Worm (Caenorhabditis elegans): ENCODE data around the gene npr-39.

npr-39 gene

ce11 chrV:10081636-10082035 lies 14.8 kb downstream of the npr-39 start, which contains the start of gene nhr-205:
nhr-205 (minus strand) TSS chrV:10081776.
- no peak for TF ChIP-seq dao-5 (tag; optimal IDR thresholded peaks at IDR 0.05)
- no peak for TF ChIP-seq him-1 (tag; optimal IDR thresholded peaks at IDR 0.05)
- no peak for TF ChIP-seq W03F9.2 (tag; optimal IDR thresholded peaks at IDR 0.05)

- no peak for TF ChIP-seq him-1 (tag; optimal IDR thresholded peaks at IDR 0.05)
- no peak for TF ChIP-seq W03F9.2 (tag; optimal IDR thresholded peaks at IDR 0.05)
- TF ChIP-seq dao-5 (tag; optimal IDR thresholded peaks at IDR 0.05) = no peak
Measured at ce11 chrV:10083999-10084468, 17.2 kb downstream of the npr-39 start, which contains the start of gene nhr-12. nhr-12 (minus strand) TSS chrV:10084049.

- no peak for TF ChIP-seq him-1 (tag; optimal IDR thresholded peaks at IDR 0.05)
- TF ChIP-seq dao-5 (tag; optimal IDR thresholded peaks at IDR 0.05) = no peak
- no peak for TF ChIP-seq W03F9.2 (tag; optimal IDR thresholded peaks at IDR 0.05)
Measured at ce11 chrV:10084864-10085263, 18.0 kb downstream of the npr-39 start, which contains the start of gene R04B5.6. R04B5.6 (plus strand) TSS chrV:10085164.

ce11 chrV:10086141-10086540 lies 19.3 kb downstream of the npr-39 start:
- no peak for TF ChIP-seq W03F9.2 (tag; optimal IDR thresholded peaks at IDR 0.05)

- TF ChIP-seq him-1 (tag; optimal IDR thresholded peaks at IDR 0.05) (no peak), W03F9.2 (tag; optimal IDR thresholded peaks at IDR 0.05) (no peak), dao-5 (tag; optimal IDR thresholded peaks at IDR 0.05) (no peak)
Measured at ce11 chrV:10087103-10087502, 20.2 kb downstream of the npr-39 start, which contains the start of gene R04B5.5. R04B5.5 (plus strand) TSS chrV:10087480.

ce11 chrV:10090461-10090860 lies 23.6 kb downstream of the npr-39 start, which contains the start of gene R04B5.7:
R04B5.7 (minus strand) TSS chrV:10090561.
- no peak for TF ChIP-seq dao-5 (tag; optimal IDR thresholded peaks at IDR 0.05)
- TF ChIP-seq W03F9.2 (tag; optimal IDR thresholded peaks at IDR 0.05) = no peak
- TF ChIP-seq him-1 (tag; optimal IDR thresholded peaks at IDR 0.05) = no peak

ce11 chrV:10091152-10091551 lies 24.3 kb downstream of the npr-39 start, which contains the start of gene R04B5.11:
R04B5.11 (minus strand) TSS chrV:10091252.
- TF ChIP-seq dao-5 (tag; optimal IDR thresholded peaks at IDR 0.05) = no peak
- no peak for TF ChIP-seq W03F9.2 (tag; optimal IDR thresholded peaks at IDR 0.05)
- no peak for TF ChIP-seq him-1 (tag; optimal IDR thresholded peaks at IDR 0.05)

- TF ChIP-seq dao-5 (tag; optimal IDR thresholded peaks at IDR 0.05) (no peak), W03F9.2 (tag; optimal IDR thresholded peaks at IDR 0.05) (no peak), him-1 (tag; optimal IDR thresholded peaks at IDR 0.05) (no peak)
Measured at ce11 chrV:10094374-10094773, 27.5 kb downstream of the npr-39 start, which contains the start of gene srd-49. srd-49 (plus strand) TSS chrV:10094674.

- TF ChIP-seq W03F9.2 (tag; optimal IDR thresholded peaks at IDR 0.05) = no peak
- no peak for TF ChIP-seq dao-5 (tag; optimal IDR thresholded peaks at IDR 0.05)
- TF ChIP-seq him-1 (tag; optimal IDR thresholded peaks at IDR 0.05) = no peak
Measured at ce11 chrV:10096932-10097331, 30.1 kb downstream of the npr-39 start.

ce11 chrV:10098429-10098828 lies 31.6 kb downstream of the npr-39 start, which contains the start of gene ugt-47:
ugt-47 (minus strand) TSS chrV:10098597.
- TF ChIP-seq dao-5 (tag; optimal IDR thresholded peaks at IDR 0.05) = no peak
- TF ChIP-seq him-1 (tag; optimal IDR thresholded peaks at IDR 0.05) = no peak

- TF ChIP-seq him-1 (tag; optimal IDR thresholded peaks at IDR 0.05) (no peak), dao-5 (tag; optimal IDR thresholded peaks at IDR 0.05) (no peak), W03F9.2 (tag; optimal IDR thresholded peaks at IDR 0.05) (no peak)
Measured at ce11 chrV:10101916-10102315, 35.0 kb downstream of the npr-39 start, which contains the start of gene C08B6.14. C08B6.14 (minus strand) TSS chrV:10102016.

ce11 chrV:10103811-10104210 lies 36.9 kb downstream of the npr-39 start:
- TF ChIP-seq W03F9.2 (tag; optimal IDR thresholded peaks at IDR 0.05) (no peak), dao-5 (tag; optimal IDR thresholded peaks at IDR 0.05) (no peak), him-1 (tag; optimal IDR thresholded peaks at IDR 0.05) (no peak)

ce11 chrV:10104785-10105310 lies 38.0 kb downstream of the npr-39 start, which contains the start of gene ugt-17:
ugt-17 (minus strand) TSS chrV:10104964.
- TF ChIP-seq him-1 (tag; optimal IDR thresholded peaks at IDR 0.05) (no peak), dao-5 (tag; optimal IDR thresholded peaks at IDR 0.05) (no peak), W03F9.2 (tag; optimal IDR thresholded peaks at IDR 0.05) (no peak)

ce11 chrV:10105412-10105811 lies 38.5 kb downstream of the npr-39 start, which contains the start of gene C08B6.2:
C08B6.2 (plus strand) TSS chrV:10105712.
- TF ChIP-seq dao-5 (tag; optimal IDR thresholded peaks at IDR 0.05) (no peak), W03F9.2 (tag; optimal IDR thresholded peaks at IDR 0.05) (no peak), him-1 (tag; optimal IDR thresholded peaks at IDR 0.05) (no peak)

ce11 chrV:10107309-10107708 lies 40.4 kb downstream of the npr-39 start, which contains the start of gene C08B6.11:
C08B6.11 (plus strand) TSS chrV:10107609.
- TF ChIP-seq W03F9.2 (tag; optimal IDR thresholded peaks at IDR 0.05) (no peak), him-1 (tag; optimal IDR thresholded peaks at IDR 0.05) (no peak), dao-5 (tag; optimal IDR thresholded peaks at IDR 0.05) (no peak)
